Fruit fly (Drosophila melanogaster) whole organism, embryonic: ENCODE measurements around the gene aop.
A peak's percentile ranks its signal among the peaks of the same experiment; 100 is the strongest.

Experiments
- Asciz ChIP-seq: fragments of 200-800 bp; sonication (Bioruptor generic); optimal IDR thresholded peaks from 2 replicates; lab custom pipeline; 2017; ENCODE audit warnings: missing biosample characterization, mild to moderate bottlenecking, missing genetic modification characterization, missing genetic modification reagents
- Awh ChIP-seq: fragments of 200-800 bp; sonication (Bioruptor generic); IDR thresholded peaks from 2 replicates; pipeline ENCODE4, ENCODE4 v1.3.6; 2022; ENCODE audit warnings: missing biosample characterization, missing genetic modification characterization
- B-H2 ChIP-seq: fragments of 200-800 bp; sonication (Bioruptor generic); optimal IDR thresholded peaks from 2 replicates; lab custom pipeline; 2018; ENCODE audit warnings: missing biosample characterization, mild to moderate bottlenecking, missing genetic modification characterization
- BEAF-32 ChIP-seq: fragments of 200-800 bp; sonication (Bioruptor generic); optimal IDR thresholded peaks from 3 replicates; lab custom pipeline; 2017; ENCODE audit warnings: missing biosample characterization, missing genetic modification characterization, mild to moderate bottlenecking, moderate library complexity, missing genetic modification reagents
- CG10321 ChIP-seq: fragments of 200-800 bp; sonication (Bioruptor generic); IDR thresholded peaks from 2 replicates; pipeline ENCODE4 v1.3.6; 2022; ENCODE audit warnings: missing biosample characterization, missing genetic modification characterization
- CG11085 ChIP-seq: fragments of 200-800 bp; sonication (Bioruptor generic); IDR thresholded peaks from 2 replicates; pipeline ENCODE4 v1.3.6; 2022; ENCODE audit warnings: missing biosample characterization, missing genetic modification characterization
- CG13424 ChIP-seq: fragments of 200-800 bp; sonication (Bioruptor generic); optimal IDR thresholded peaks from 2 replicates; lab custom pipeline; 2019; ENCODE audit warnings: missing biosample characterization, mild to moderate bottlenecking, missing genetic modification characterization, moderate library complexity
- CG14667 ChIP-seq: fragments of 200-800 bp; sonication (Bioruptor generic); IDR thresholded peaks from 2 replicates; pipeline ENCODE4 v1.3.6; 2022; ENCODE audit warnings: missing biosample characterization, missing genetic modification characterization
- CG15514 ChIP-seq: fragments of 200-800 bp; sonication (Bioruptor generic); optimal IDR thresholded peaks from 3 replicates; lab custom pipeline; 2017; ENCODE audit warnings: missing biosample characterization, missing genetic modification characterization, mild to moderate bottlenecking, moderate library complexity, missing genetic modification reagents
- CG1603 ChIP-seq: fragments of 200-800 bp; sonication (Bioruptor generic); optimal IDR thresholded peaks from 2 replicates; lab custom pipeline; 2019; ENCODE audit warnings: missing biosample characterization, mild to moderate bottlenecking, missing genetic modification characterization, moderate library complexity
- CG17361 ChIP-seq: fragments of 200-800 bp; sonication (Bioruptor generic); IDR thresholded peaks from 3 replicates; pipeline ENCODE4 v1.3.6; 2022; ENCODE audit warnings: missing biosample characterization, missing genetic modification characterization
- CG3163 ChIP-seq: fragments of 200-800 bp; sonication (Bioruptor generic); optimal IDR thresholded peaks from 3 replicates; lab custom pipeline; 2016; ENCODE audit warnings: missing biosample characterization, missing genetic modification characterization
- CG32767 ChIP-seq: fragments of 200-800 bp; sonication (Bioruptor generic); IDR thresholded peaks from 2 replicates; pipeline ENCODE4 v1.3.6; 2022; ENCODE audit warnings: missing biosample characterization, missing genetic modification characterization
- CG32772 ChIP-seq: fragments of 200-800 bp; sonication (Bioruptor generic); IDR thresholded peaks from 2 replicates; pipeline ENCODE4 v1.3.6; 2022; ENCODE audit warnings: missing biosample characterization, missing genetic modification characterization
- CG3726 ChIP-seq: fragments of 200-800 bp; sonication (Bioruptor generic); IDR thresholded peaks from 3 replicates; pipeline ENCODE4, ENCODE4 v1.3.6; 2022; ENCODE audit warnings: missing biosample characterization, missing genetic modification characterization
- CG42726 ChIP-seq: fragments of 200-800 bp; sonication (Bioruptor generic); IDR thresholded peaks from 2 replicates; pipeline ENCODE4 v1.3.6; 2022; ENCODE audit warnings: missing biosample characterization, missing genetic modification characterization; ENCODE audit not compliant: partially characterized antibody
- CG4424 ChIP-seq: fragments of 200-800 bp; sonication (Bioruptor generic); optimal IDR thresholded peaks from 3 replicates; lab custom pipeline; 2016; ENCODE audit warnings: missing biosample characterization, missing genetic modification characterization
- CG6791 ChIP-seq: fragments of 200-800 bp; sonication (Bioruptor generic); IDR thresholded peaks from 3 replicates; pipeline ENCODE4 v1.3.6; 2022; ENCODE audit warnings: missing biosample characterization, missing genetic modification characterization; ENCODE audit not compliant: partially characterized antibody
- CG8765 ChIP-seq: fragments of 200-800 bp; sonication (Bioruptor generic); IDR thresholded peaks from 2 replicates; pipeline ENCODE4 v1.3.6; 2022; ENCODE audit warnings: missing biosample characterization, missing genetic modification characterization
- CG8944 ChIP-seq: fragments of 200-800 bp; sonication (Bioruptor generic); optimal IDR thresholded peaks from 3 replicates; lab custom pipeline; 2016; ENCODE audit warnings: missing biosample characterization, missing genetic modification characterization
- CG9609 ChIP-seq: fragments of 200-800 bp; sonication (Bioruptor generic); optimal IDR thresholded peaks from 3 replicates; lab custom pipeline; 2016; ENCODE audit warnings: missing biosample characterization, missing genetic modification characterization
- CrebB ChIP-seq: fragments of 200-800 bp; sonication (Bioruptor generic); optimal IDR thresholded peaks from 3 replicates; lab custom pipeline; 2018; ENCODE audit warnings: missing biosample characterization, mild to moderate bottlenecking, missing genetic modification characterization
- D19A ChIP-seq: fragments of 200-800 bp; optimal IDR thresholded peaks from 3 replicates; lab custom pipeline; 2019; ENCODE audit warnings: missing biosample characterization, mild to moderate bottlenecking, missing genetic modification characterization, moderate library complexity
- ERR ChIP-seq: fragments of 200-800 bp; sonication (Bioruptor generic); optimal IDR thresholded peaks from 2 replicates; lab custom pipeline; 2016; ENCODE audit warnings: missing biosample characterization, missing genetic modification characterization
- H15 ChIP-seq: fragments of 200-800 bp; sonication (Bioruptor generic); IDR thresholded peaks from 3 replicates; pipeline ENCODE4 v1.3.6; 2022; ENCODE audit warnings: missing biosample characterization, missing genetic modification characterization
- HLH4C ChIP-seq: fragments of 200-800 bp; sonication (Bioruptor generic); IDR thresholded peaks from 3 replicates; pipeline ENCODE4 v1.3.6; 2022; ENCODE audit warnings: missing biosample characterization, missing genetic modification characterization; ENCODE audit not compliant: partially characterized antibody
- Lhr ChIP-seq: fragments of 200-800 bp; sonication (Bioruptor generic); optimal IDR thresholded peaks from 3 replicates; lab custom pipeline; 2017; ENCODE audit warnings: mild to moderate bottlenecking, missing biosample characterization, missing genetic modification reagents, missing genetic modification characterization
- MBD-R2 ChIP-seq: fragments of 200-800 bp; sonication (Bioruptor generic); IDR thresholded peaks from 2 replicates; pipeline ENCODE4 v1.3.6; 2022; ENCODE audit warnings: missing biosample characterization, missing genetic modification characterization
- MTF-1 ChIP-seq: fragments of 200-800 bp; sonication (Bioruptor generic); optimal IDR thresholded peaks from 2 replicates; lab custom pipeline; 2018; ENCODE audit warnings: missing biosample characterization, mild to moderate bottlenecking, missing genetic modification characterization, borderline replicate concordance
- Mrtf ChIP-seq: fragments of 200-800 bp; sonication (Bioruptor generic); IDR thresholded peaks from 3 replicates; pipeline ENCODE4 v1.3.6; 2022; ENCODE audit warnings: missing biosample characterization, missing genetic modification characterization
- Neu2 ChIP-seq: fragments of 200-800 bp; sonication (Bioruptor generic); optimal IDR thresholded peaks from 3 replicates; lab custom pipeline; 2016; ENCODE audit warnings: missing biosample characterization, missing genetic modification characterization, borderline replicate concordance
- Nf-YC ChIP-seq: fragments of 200-800 bp; optimal IDR thresholded peaks from 3 replicates; lab custom pipeline; 2019; ENCODE audit warnings: missing biosample characterization, mild to moderate bottlenecking, missing genetic modification characterization, moderate library complexity
- Opbp ChIP-seq: fragments of 200-800 bp; sonication (Bioruptor generic); IDR thresholded peaks from 3 replicates; pipeline ENCODE4 v1.3.6; 2022; ENCODE audit warnings: missing biosample characterization, missing genetic modification characterization; ENCODE audit not compliant: partially characterized antibody
- Pdp1 ChIP-seq, 2 experiments: fragments of 200-800 bp; sonication (Bioruptor generic); optimal IDR thresholded peaks; 3 replicates each; lab custom pipeline; 2016; ENCODE audit warnings: missing biosample characterization in 2 of 2, missing genetic modification characterization in 2 of 2, mild to moderate bottlenecking in 1 of 2, moderate library complexity in 1 of 2
- Rfx ChIP-seq: fragments of 200-800 bp; sonication (Bioruptor generic); IDR thresholded peaks from 2 replicates; pipeline ENCODE4 v1.3.6; 2022; ENCODE audit warnings: missing biosample characterization, missing genetic modification characterization
- Taf1 ChIP-seq: fragments of 200-800 bp; sonication (Bioruptor generic); IDR thresholded peaks from 2 replicates; pipeline ENCODE4 v1.3.6; 2022; ENCODE audit warnings: missing biosample characterization, missing genetic modification characterization
- YL-1 ChIP-seq: fragments of 200-800 bp; sonication (Bioruptor generic); optimal IDR thresholded peaks from 3 replicates; lab custom pipeline; 2017; ENCODE audit warnings: missing biosample characterization, mild to moderate bottlenecking, missing genetic modification characterization
- br ChIP-seq: fragments of >200 bp; optimal IDR thresholded peaks from 2 replicates; lab custom pipeline; 2017
- crol ChIP-seq: fragments of 200-800 bp; sonication (Bioruptor generic); IDR thresholded peaks from 2 replicates; pipeline ENCODE4 v1.3.6; 2022; ENCODE audit warnings: missing biosample characterization, missing genetic modification characterization
- disco-r ChIP-seq: fragments of 200-800 bp; sonication (Bioruptor generic); optimal IDR thresholded peaks from 2 replicates; lab custom pipeline; 2016; ENCODE audit warnings: missing biosample characterization, missing genetic modification characterization
- dpn ChIP-seq, 2 experiments: fragments of 200-800 bp; sonication (Bioruptor generic); optimal IDR thresholded peaks; 3 replicates each; lab custom pipeline; 2016; ENCODE audit warnings: missing biosample characterization in 2 of 2, missing genetic modification characterization in 2 of 2
- emc ChIP-seq: fragments of 200-800 bp; sonication (Bioruptor generic); optimal IDR thresholded peaks from 2 replicates; lab custom pipeline; 2016; ENCODE audit warnings: missing biosample characterization, missing genetic modification characterization
- grau ChIP-seq: fragments of 200-800 bp; optimal IDR thresholded peaks from 3 replicates; lab custom pipeline; 2019; ENCODE audit warnings: missing biosample characterization, mild to moderate bottlenecking, missing genetic modification characterization, moderate library complexity
- kah ChIP-seq: fragments of 200-800 bp; sonication (Bioruptor generic); optimal IDR thresholded peaks from 2 replicates; lab custom pipeline; 2018; ENCODE audit warnings: missing biosample characterization, mild to moderate bottlenecking, missing genetic modification characterization
- nau ChIP-seq: fragments of 200-800 bp; sonication (Bioruptor generic); optimal IDR thresholded peaks from 3 replicates; lab custom pipeline; 2017; ENCODE audit warnings: missing biosample characterization, mild to moderate bottlenecking, missing genetic modification characterization, missing genetic modification reagents
- psq ChIP-seq: fragments of 200-800 bp; sonication (Bioruptor generic); optimal IDR thresholded peaks from 2 replicates; lab custom pipeline; 2017; ENCODE audit warnings: missing biosample characterization, missing genetic modification characterization
- row ChIP-seq: fragments of 200-800 bp; sonication (Bioruptor generic); IDR thresholded peaks from 3 replicates; pipeline ENCODE4 v1.3.6; 2022; ENCODE audit warnings: missing biosample characterization, missing genetic modification characterization
- sens ChIP-seq: fragments of 200-800 bp; sonication (Bioruptor generic); peaks from one replicate; lab custom pipeline; 2016; ENCODE audit warnings: missing biosample characterization, missing genetic modification characterization
- sim ChIP-seq: fragments of 200-800 bp; sonication (Bioruptor generic); IDR thresholded peaks from 2 replicates; pipeline ENCODE4 v1.3.6; 2022; ENCODE audit warnings: missing biosample characterization, missing genetic modification characterization
- zfh1 ChIP-seq: fragments of 200-800 bp; sonication (Bioruptor generic); IDR thresholded peaks from 3 replicates; pipeline ENCODE4 v1.3.6; 2022; ENCODE audit warnings: missing biosample characterization, missing genetic modification characterization

The aop gene

DNA sequence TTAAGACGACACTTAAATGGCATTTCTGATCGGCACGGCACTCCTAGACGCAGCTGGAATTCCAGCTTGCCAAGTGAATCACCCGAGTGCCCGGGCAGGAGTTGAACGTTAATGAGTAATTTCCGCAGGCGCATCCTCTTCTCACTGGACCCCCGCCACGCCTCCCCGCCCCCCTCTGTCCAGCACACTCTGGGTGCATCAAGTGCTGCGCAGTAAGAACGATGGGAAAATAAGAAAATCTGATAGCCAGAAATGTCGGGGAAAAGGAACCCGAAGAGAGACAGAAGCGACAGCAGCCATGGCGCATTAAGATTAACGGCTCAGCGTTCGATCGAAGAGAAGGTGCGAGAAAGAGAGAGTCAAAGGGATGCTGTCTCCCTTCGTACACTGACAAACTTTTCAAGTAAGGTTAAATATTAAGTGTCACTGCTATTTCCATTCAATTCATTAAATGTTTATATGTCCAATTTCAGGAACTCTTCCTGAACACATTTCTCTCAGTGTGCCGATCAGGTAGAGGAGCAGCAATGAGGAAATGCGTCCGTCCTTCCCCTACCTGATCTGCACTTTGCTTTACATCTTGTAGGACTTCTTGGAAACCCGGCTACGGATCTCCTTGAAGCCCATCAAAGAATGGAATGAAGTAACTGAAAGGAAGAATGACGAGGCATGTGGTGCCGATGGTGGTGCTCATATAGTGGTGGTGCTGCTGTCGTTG, 13.9 kb downstream of the aop start (continued):
- TF ChIP-seq Neu2 (GFP tag; lab: Kevin White, UChicago), result peak; percentile 34
- TF ChIP-seq row (GFP tag; lab: Robert Waterston, UW), result peak; percentile 83
- peak; percentile 70 for TF ChIP-seq psq (GFP tag; lab: Kevin White, UChicago)
- TF ChIP-seq CG42726 (GFP tag; lab: Robert Waterston, UW), result no peak
- TF ChIP-seq D19A (tag; lab: Kevin White, UChicago), result peak; percentile 73
- peak; percentile 39 for TF ChIP-seq Asciz
- TF ChIP-seq ERR (GFP tag; lab: Kevin White, UChicago), result no peak
- TF ChIP-seq CG32767 (GFP tag; lab: Robert Waterston, UW), result no peak
- TF ChIP-seq Awh, result peak; percentile 63
- peak; percentile 52; the same call in 1 of the 3 replicates for TF ChIP-seq H15
- TF ChIP-seq CG1603, result peak; percentile 84
- TF ChIP-seq Nf-YC (tag; lab: Kevin White, UChicago), result no peak
- TF ChIP-seq sim, result peak; percentile 59; the same call in 1 of the 2 replicates
- TF ChIP-seq grau, result peak; percentile 67
- no peak for TF ChIP-seq CG15514
- peak; percentile 93 for TF ChIP-seq crol
- peak; percentile 15 for TF ChIP-seq YL-1 (GFP tag; lab: Kevin White, UChicago)
- no peak for TF ChIP-seq CG6791 (GFP tag; lab: Robert Waterston, UW)
- peak; percentile 22 for TF ChIP-seq Lhr (GFP tag; lab: Kevin White, UChicago)
- TF ChIP-seq CG3163 (GFP tag; lab: Kevin White, UChicago), result peak; percentile 32
- TF ChIP-seq CG17361 (GFP tag; lab: Robert Waterston, UW), result peak; percentile 80
- peak; percentile 95 for TF ChIP-seq sens (GFP tag; lab: Kevin White, UChicago)
- no peak for TF ChIP-seq CG11085 (GFP tag; lab: Robert Waterston, UW)
- peak; percentile 60 for TF ChIP-seq CG13424
- no peak for TF ChIP-seq CrebB (tag; lab: Kevin White, UChicago)
- TF ChIP-seq CG10321 (GFP tag; lab: Robert Waterston, UW), result no peak
- TF ChIP-seq Pdp1 (GFP tag; optimal IDR thresholded peaks at IDR 0.05; lab: Kevin White, UChicago), result peak; percentile 54 to 68
- no peak for TF ChIP-seq MBD-R2
- no peak for TF ChIP-seq B-H2
- peak; percentile 56 for TF ChIP-seq CG8944 (GFP tag; lab: Kevin White, UChicago)
- no peak for TF ChIP-seq BEAF-32 (GFP tag; lab: Kevin White, UChicago)
- peak; percentile 87 for TF ChIP-seq zfh1 (GFP tag; lab: Robert Waterston, UW)
- peak; percentile 7 for TF ChIP-seq CG9609 (GFP tag; lab: Kevin White, UChicago)
- peak; percentile 77 for TF ChIP-seq CG4424 (GFP tag; lab: Kevin White, UChicago)
- TF ChIP-seq br (lab: Kevin White, UChicago), result no peak
- TF ChIP-seq CG8765 (GFP tag; lab: Robert Waterston, UW), result peak; percentile 93
- no peak for TF ChIP-seq nau (GFP tag; lab: Kevin White, UChicago)
- no peak for TF ChIP-seq CG3726 (GFP tag; lab: Robert Waterston, UW)
- peak; percentile 13 for TF ChIP-seq disco-r (GFP tag; lab: Kevin White, UChicago)
- TF ChIP-seq kah, result no peak
- no peak for TF ChIP-seq MTF-1
- TF ChIP-seq emc (GFP tag; lab: Kevin White, UChicago), result no peak
- TF ChIP-seq CG14667 (GFP tag; lab: Robert Waterston, UW), result 0 out of 2 replicates have a peak, but pooled peaks have one; percentile 21
- no peak for TF ChIP-seq Opbp (GFP tag; lab: Robert Waterston, UW)
- no peak for TF ChIP-seq Taf1 (GFP tag; lab: Robert Waterston, UW)
- peak; percentile 44 to 62 for TF ChIP-seq dpn (GFP tag; optimal IDR thresholded peaks at IDR 0.05; lab: Kevin White, UChicago)
- no peak for TF ChIP-seq HLH4C (GFP tag; lab: Robert Waterston, UW)
- TF ChIP-seq Rfx (GFP tag; lab: Robert Waterston, UW), result no peak
- TF ChIP-seq Mrtf (GFP tag; lab: Robert Waterston, UW), result no peak
- TF ChIP-seq CG32772 (GFP tag; lab: Robert Waterston, UW), result peak; percentile 49; the same call in 1 of the 2 replicates
